Fruit fly (Drosophila melanogaster) whole organism, embryonic: ENCODE measurements around the gene CG14079.
A peak's percentile ranks its signal among the peaks of the same experiment; 100 is the strongest.

Experiments used
- Asciz ChIP-seq: fragments of 200-800 bp; sonication (Bioruptor generic); optimal IDR thresholded peaks from 2 replicates; lab custom pipeline; 2017; ENCODE audit warnings: missing biosample characterization, mild to moderate bottlenecking, missing genetic modification characterization, missing genetic modification reagents
- Atf-2 ChIP-seq: fragments of 200-800 bp; sonication (Bioruptor generic); optimal IDR thresholded peaks from 2 replicates; lab custom pipeline; 2016; ENCODE audit warnings: missing biosample characterization, missing genetic modification characterization
- B-H2 ChIP-seq: fragments of 200-800 bp; sonication (Bioruptor generic); optimal IDR thresholded peaks from 2 replicates; lab custom pipeline; 2018; ENCODE audit warnings: missing biosample characterization, mild to moderate bottlenecking, missing genetic modification characterization
- CG11504 ChIP-seq: fragments of 200-800 bp; sonication (Bioruptor generic); optimal IDR thresholded peaks from 3 replicates; lab custom pipeline; 2019; ENCODE audit warnings: missing biosample characterization, mild to moderate bottlenecking, missing genetic modification characterization, moderate library complexity
- CG12071 ChIP-seq: fragments of 200-800 bp; sonication (Bioruptor generic); optimal IDR thresholded peaks from 3 replicates; lab custom pipeline; 2018; ENCODE audit warnings: missing biosample characterization, mild to moderate bottlenecking, missing genetic modification characterization
- CG12236 ChIP-seq: fragments of 200-800 bp; sonication (Bioruptor generic); optimal IDR thresholded peaks from 2 replicates; lab custom pipeline; 2016; ENCODE audit warnings: missing biosample characterization, missing genetic modification characterization
- CG12659 ChIP-seq: fragments of 200-800 bp; sonication (Bioruptor generic); optimal IDR thresholded peaks from 3 replicates; lab custom pipeline; 2017; ENCODE audit warnings: mild to moderate bottlenecking, missing biosample characterization, missing genetic modification reagents, missing genetic modification characterization
- CG12769 ChIP-seq: fragments of 200-800 bp; sonication (Bioruptor generic); optimal IDR thresholded peaks from 2 replicates; lab custom pipeline; 2019; ENCODE audit warnings: missing biosample characterization, mild to moderate bottlenecking, missing genetic modification characterization, moderate library complexity
- CG14860 ChIP-seq: fragments of 200-800 bp; sonication (Bioruptor generic); IDR thresholded peaks from 3 replicates; pipeline ENCODE4 v1.3.6; 2022; ENCODE audit warnings: missing biosample characterization, missing genetic modification characterization; ENCODE audit not compliant: partially characterized antibody
- CG15269 ChIP-seq: fragments of 200-800 bp; sonication (Bioruptor generic); optimal IDR thresholded peaks from 2 replicates; lab custom pipeline; 2018; ENCODE audit warnings: missing biosample characterization, mild to moderate bottlenecking, missing genetic modification characterization, moderate library complexity
- CG16815 ChIP-seq: fragments of 200-800 bp; sonication (Bioruptor generic); optimal IDR thresholded peaks from 3 replicates; lab custom pipeline; 2017; ENCODE audit warnings: missing biosample characterization, mild to moderate bottlenecking, missing genetic modification characterization
- CG2712 ChIP-seq: fragments of 200-800 bp; optimal IDR thresholded peaks from 3 replicates; lab custom pipeline; 2019; ENCODE audit warnings: missing biosample characterization, mild to moderate bottlenecking, missing genetic modification characterization, moderate library complexity
- CG4282 ChIP-seq: fragments of 200-800 bp; sonication (Bioruptor generic); optimal IDR thresholded peaks from 2 replicates; lab custom pipeline; 2016; ENCODE audit warnings: missing biosample characterization, missing genetic modification characterization
- CG6813 ChIP-seq: fragments of 200-800 bp; sonication (Bioruptor generic); optimal IDR thresholded peaks from 2 replicates; lab custom pipeline; 2017; ENCODE audit warnings: missing biosample characterization, missing genetic modification characterization, mild to moderate bottlenecking, moderate library complexity, missing genetic modification reagents
- CG7556 ChIP-seq: fragments of 200-800 bp; sonication (Bioruptor generic); optimal IDR thresholded peaks from 2 replicates; lab custom pipeline; 2017; ENCODE audit warnings: missing biosample characterization, mild to moderate bottlenecking, missing genetic modification characterization
- CG8359 ChIP-seq: fragments of 200-800 bp; sonication (Bioruptor generic); optimal IDR thresholded peaks from 2 replicates; lab custom pipeline; 2017; ENCODE audit warnings: missing biosample characterization, mild to moderate bottlenecking, missing genetic modification characterization, borderline replicate concordance
- CG9609 ChIP-seq: fragments of 200-800 bp; sonication (Bioruptor generic); optimal IDR thresholded peaks from 3 replicates; lab custom pipeline; 2016; ENCODE audit warnings: missing biosample characterization, missing genetic modification characterization
- Ets65A ChIP-seq: fragments of 200-800 bp; sonication (Bioruptor generic); peaks from one replicate; lab custom pipeline; 2016; ENCODE audit warnings: missing biosample characterization, missing genetic modification characterization
- Fer3 ChIP-seq: fragments of 200-800 bp; sonication (Bioruptor generic); optimal IDR thresholded peaks from 2 replicates; lab custom pipeline; 2018; ENCODE audit warnings: missing biosample characterization, mild to moderate bottlenecking, missing genetic modification characterization, moderate library complexity
- H2.0 ChIP-seq: fragments of 200-800 bp; sonication (Bioruptor generic); IDR thresholded peaks from 2 replicates; pipeline ENCODE4 v1.3.6; 2022; ENCODE audit warnings: missing biosample characterization, missing genetic modification characterization
- Hand ChIP-seq: fragments of 200-800 bp; sonication (Bioruptor generic); optimal IDR thresholded peaks from 2 replicates; lab custom pipeline; 2017; ENCODE audit warnings: mild to moderate bottlenecking, missing biosample characterization, missing genetic modification reagents, missing genetic modification characterization
- Hey ChIP-seq: fragments of 200-800 bp; sonication (Bioruptor generic); optimal IDR thresholded peaks from 3 replicates; lab custom pipeline; 2018; ENCODE audit warnings: missing biosample characterization, mild to moderate bottlenecking, missing genetic modification characterization
- Hr39 ChIP-seq: fragments of >200 bp; optimal IDR thresholded peaks from 2 replicates; lab custom pipeline; 2017
- Kr ChIP-seq: fragments of 200-800 bp; sonication (Bioruptor generic); optimal IDR thresholded peaks from 2 replicates; lab custom pipeline; 2017; ENCODE audit warnings: missing biosample characterization, mild to moderate bottlenecking, missing genetic modification characterization
- Lhr ChIP-seq: fragments of 200-800 bp; sonication (Bioruptor generic); optimal IDR thresholded peaks from 3 replicates; lab custom pipeline; 2017; ENCODE audit warnings: mild to moderate bottlenecking, missing biosample characterization, missing genetic modification reagents, missing genetic modification characterization
- Meics ChIP-seq: fragments of 200-800 bp; sonication (Bioruptor generic); optimal IDR thresholded peaks from 2 replicates; lab custom pipeline; 2017; ENCODE audit warnings: missing biosample characterization, mild to moderate bottlenecking, missing genetic modification characterization
- Neu2 ChIP-seq: fragments of 200-800 bp; sonication (Bioruptor generic); optimal IDR thresholded peaks from 3 replicates; lab custom pipeline; 2016; ENCODE audit warnings: missing biosample characterization, missing genetic modification characterization, borderline replicate concordance
- Opbp ChIP-seq: fragments of 200-800 bp; sonication (Bioruptor generic); IDR thresholded peaks from 3 replicates; pipeline ENCODE4 v1.3.6; 2022; ENCODE audit warnings: missing biosample characterization, missing genetic modification characterization; ENCODE audit not compliant: partially characterized antibody
- Sry-β ChIP-seq: fragments of 200-800 bp; sonication (Bioruptor generic); optimal IDR thresholded peaks from 2 replicates; lab custom pipeline; 2018; ENCODE audit warnings: missing biosample characterization, mild to moderate bottlenecking, missing genetic modification characterization, moderate library complexity
- Vsx1 ChIP-seq: fragments of 200-800 bp; sonication (Bioruptor generic); optimal IDR thresholded peaks from 2 replicates; lab custom pipeline; 2017; ENCODE audit warnings: missing biosample characterization, mild to moderate bottlenecking, missing genetic modification characterization, missing genetic modification reagents
- cato ChIP-seq: fragments of 200-800 bp; sonication (Bioruptor generic); optimal IDR thresholded peaks from 2 replicates; lab custom pipeline; 2016; ENCODE audit warnings: missing biosample characterization, missing genetic modification characterization, borderline replicate concordance
- cg ChIP-seq: fragments of 200-800 bp; sonication (Bioruptor generic); optimal IDR thresholded peaks from 3 replicates; lab custom pipeline; 2019; ENCODE audit warnings: missing biosample characterization, mild to moderate bottlenecking, missing genetic modification characterization, moderate library complexity
- dmrt99B ChIP-seq: fragments of 200-800 bp; sonication (Bioruptor generic); optimal IDR thresholded peaks from 2 replicates; lab custom pipeline; 2018; ENCODE audit warnings: missing biosample characterization, mild to moderate bottlenecking, missing genetic modification characterization, moderate library complexity
- dpn ChIP-seq, 2 experiments: fragments of 200-800 bp; sonication (Bioruptor generic); optimal IDR thresholded peaks; 3 replicates each; lab custom pipeline; 2016; ENCODE audit warnings: missing biosample characterization in 2 of 2, missing genetic modification characterization in 2 of 2
- gsb ChIP-seq: fragments of 200-800 bp; sonication (Bioruptor generic); IDR thresholded peaks from 2 replicates; pipeline ENCODE4 v1.3.6; 2022; ENCODE audit warnings: missing biosample characterization, missing genetic modification characterization
- h ChIP-seq: fragments of >200 bp; optimal IDR thresholded peaks from 2 replicates; lab custom pipeline; 2017
- ind ChIP-seq: fragments of 200-800 bp; sonication (Bioruptor generic); optimal IDR thresholded peaks from 3 replicates; lab custom pipeline; 2016; ENCODE audit warnings: missing biosample characterization, missing genetic modification characterization
- ken ChIP-seq: fragments of 200-800 bp; sonication (Bioruptor generic); IDR thresholded peaks from 3 replicates; pipeline ENCODE4 v1.3.6; 2022; ENCODE audit warnings: missing biosample characterization, missing genetic modification characterization
- pb ChIP-seq: fragments of 200-800 bp; sonication (Bioruptor generic); optimal IDR thresholded peaks from 3 replicates; lab custom pipeline; 2016; ENCODE audit warnings: missing biosample characterization, missing genetic modification characterization
- pum ChIP-seq: fragments of 200-800 bp; sonication (Bioruptor generic); optimal IDR thresholded peaks from 2 replicates; lab custom pipeline; 2016; ENCODE audit warnings: missing biosample characterization, missing genetic modification characterization
- seq ChIP-seq: fragments of 200-800 bp; sonication (Bioruptor generic); IDR thresholded peaks from 2 replicates; pipeline ENCODE4 v1.3.6; 2022; ENCODE audit warnings: missing biosample characterization, missing genetic modification characterization
- sqz ChIP-seq: fragments of 200-800 bp; sonication (Bioruptor generic); optimal IDR thresholded peaks from 3 replicates; lab custom pipeline; 2018; ENCODE audit warnings: missing biosample characterization, mild to moderate bottlenecking, missing genetic modification characterization
- tap ChIP-seq: fragments of 200-800 bp; optimal IDR thresholded peaks from 3 replicates; lab custom pipeline; 2019; ENCODE audit warnings: missing biosample characterization, mild to moderate bottlenecking, missing genetic modification characterization, moderate library complexity
- ttk ChIP-seq: fragments of 200-800 bp; sonication (Bioruptor generic); IDR thresholded peaks from 2 replicates; pipeline ENCODE4 v2.1.2; 2022; ENCODE audit warnings: missing biosample characterization, missing genetic modification characterization
- tx ChIP-seq: fragments of 200-800 bp; sonication (Bioruptor generic); optimal IDR thresholded peaks from 2 replicates; lab custom pipeline; 2016; ENCODE audit warnings: missing biosample characterization, missing genetic modification characterization
- vnd ChIP-seq: fragments of 200-800 bp; sonication (Bioruptor generic); IDR thresholded peaks from 3 replicates; pipeline ENCODE4 v1.3.6; 2022; ENCODE audit warnings: missing biosample characterization, missing genetic modification characterization; ENCODE audit not compliant: partially characterized antibody
- wdn ChIP-seq: fragments of 200-800 bp; sonication (Bioruptor generic); IDR thresholded peaks from 2 replicates; pipeline ENCODE4 v1.3.6; 2022; ENCODE audit warnings: missing biosample characterization, missing genetic modification characterization
- wor ChIP-seq: fragments of 200-800 bp; sonication (Bioruptor generic); IDR thresholded peaks from 2 replicates; pipeline ENCODE4 v1.3.6; 2022; ENCODE audit warnings: missing biosample characterization, missing genetic modification characterization
- zen ChIP-seq: fragments of 200-800 bp; sonication (Bioruptor generic); optimal IDR thresholded peaks from 3 replicates; lab custom pipeline; 2018; ENCODE audit warnings: missing biosample characterization, mild to moderate bottlenecking, missing genetic modification characterization, moderate library complexity

Gene CG14079

DNA sequence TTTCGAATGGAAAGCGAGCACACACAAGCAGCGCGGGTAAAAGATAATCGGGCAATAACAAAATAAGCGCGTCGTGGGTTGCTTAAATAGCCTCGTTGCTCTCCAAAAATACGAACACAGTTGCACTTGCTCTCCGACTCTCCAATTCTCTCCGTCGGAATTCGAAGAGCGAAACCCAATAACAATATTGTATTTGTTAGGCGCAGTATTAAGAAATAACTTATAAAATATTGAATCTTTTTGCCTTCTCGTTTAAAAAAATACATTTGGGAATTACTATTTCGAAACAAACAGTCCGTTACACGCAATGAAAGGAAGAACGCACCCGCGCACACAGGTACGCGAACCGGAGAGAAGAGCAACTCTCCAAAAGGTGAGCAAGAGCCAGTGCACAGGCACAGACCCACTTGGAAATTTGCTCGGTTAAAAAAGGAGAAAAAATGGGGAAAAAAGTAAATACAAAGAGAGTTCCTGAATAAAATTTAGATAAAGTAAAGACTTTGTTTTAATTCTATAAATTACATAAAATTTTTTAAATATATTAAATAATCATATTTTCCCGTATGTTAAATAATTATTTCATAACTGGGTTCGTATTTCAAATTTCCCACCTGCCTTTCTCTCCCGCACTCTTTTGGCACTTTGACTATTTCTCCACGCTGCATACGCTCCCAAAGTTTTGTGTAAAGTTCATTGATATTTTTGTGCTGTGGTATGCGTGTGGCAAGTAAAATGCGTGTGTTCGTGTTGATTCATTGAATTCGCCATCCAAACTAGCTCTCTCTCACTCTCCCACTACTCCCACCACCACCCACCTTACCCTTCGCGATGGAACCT is 11.2 kb upstream of the CG14079 start, which contains the start of gene Mkp3 (continued):
- TF ChIP-seq Lhr (GFP tag; lab: Kevin White, UChicago) (peak; percentile 48), CG11504 (peak; percentile 91), H2.0 (GFP tag; lab: Robert Waterston, UW) (peak; percentile 87), pum (GFP tag; lab: Kevin White, UChicago) (peak; percentile 8), ttk (peak; percentile 87), CG12236 (GFP tag; lab: Kevin White, UChicago) (no peak), Neu2 (GFP tag; lab: Kevin White, UChicago) (no peak), B-H2 (GFP tag; lab: Kevin White, UChicago) (peak; percentile 87), ind (GFP tag; lab: Kevin White, UChicago) (peak; percentile 81), gsb (peak; percentile 79), seq (GFP tag; lab: Robert Waterston, UW) (peak; percentile 92), cg (peak; percentile 63), Opbp (GFP tag; lab: Robert Waterston, UW) (no peak), sqz (peak; percentile 71), cato (GFP tag; lab: Kevin White, UChicago) (peak; percentile 31), tap (tag; lab: Kevin White, UChicago) (peak; percentile 87), h (no peak), wor (GFP tag; lab: Robert Waterston, UW) (peak; percentile 79), wdn (GFP tag; lab: Robert Waterston, UW) (peak; percentile 89), CG16815 (GFP tag; lab: Kevin White, UChicago) (peak; percentile 70), CG12659 (GFP tag; lab: Kevin White, UChicago) (peak; percentile 95), ken (peak; percentile 80), CG15269 (tag; lab: Kevin White, UChicago) (peak; percentile 93), pb (no peak), dpn (GFP tag; optimal IDR thresholded peaks at IDR 0.05; lab: Kevin White, UChicago) (peak; percentile 19 to 82), Vsx1 (peak; percentile 83), dmrt99B (peak; percentile 92), CG12769 (tag; lab: Kevin White, UChicago) (peak; percentile 70), Hey (tag; lab: Kevin White, UChicago) (no peak), Fer3 (tag; lab: Kevin White, UChicago) (peak; percentile 90), CG7556 (GFP tag; lab: Kevin White, UChicago) (peak; percentile 96), zen (tag; lab: Kevin White, UChicago) (peak; percentile 42), Sry-β (no peak), CG9609 (GFP tag; lab: Kevin White, UChicago) (peak; percentile 19), Ets65A (GFP tag; lab: Kevin White, UChicago) (peak; percentile 43), CG14860 (GFP tag; lab: Robert Waterston, UW) (no peak), vnd (no peak), Atf-2 (GFP tag; lab: Kevin White, UChicago) (no peak), Hand (GFP tag; lab: Kevin White, UChicago) (peak; percentile 95), Kr (GFP tag; lab: Kevin White, UChicago) (no peak), Meics (GFP tag; lab: Kevin White, UChicago) (peak; percentile 96), CG2712 (peak; percentile 91), Hr39 (lab: Kevin White, UChicago) (no peak), CG4282 (GFP tag; lab: Kevin White, UChicago) (no peak), CG12071 (GFP tag; lab: Kevin White, UChicago) (peak; percentile 40), CG6813 (GFP tag; lab: Kevin White, UChicago) (peak; percentile 93), CG8359 (GFP tag; lab: Kevin White, UChicago) (peak; percentile 49), tx (GFP tag; lab: Kevin White, UChicago) (no peak), Asciz (peak; percentile 86)
